ENCODE assay signal across 4 worm cellular contexts in the genomic region with DNA sequence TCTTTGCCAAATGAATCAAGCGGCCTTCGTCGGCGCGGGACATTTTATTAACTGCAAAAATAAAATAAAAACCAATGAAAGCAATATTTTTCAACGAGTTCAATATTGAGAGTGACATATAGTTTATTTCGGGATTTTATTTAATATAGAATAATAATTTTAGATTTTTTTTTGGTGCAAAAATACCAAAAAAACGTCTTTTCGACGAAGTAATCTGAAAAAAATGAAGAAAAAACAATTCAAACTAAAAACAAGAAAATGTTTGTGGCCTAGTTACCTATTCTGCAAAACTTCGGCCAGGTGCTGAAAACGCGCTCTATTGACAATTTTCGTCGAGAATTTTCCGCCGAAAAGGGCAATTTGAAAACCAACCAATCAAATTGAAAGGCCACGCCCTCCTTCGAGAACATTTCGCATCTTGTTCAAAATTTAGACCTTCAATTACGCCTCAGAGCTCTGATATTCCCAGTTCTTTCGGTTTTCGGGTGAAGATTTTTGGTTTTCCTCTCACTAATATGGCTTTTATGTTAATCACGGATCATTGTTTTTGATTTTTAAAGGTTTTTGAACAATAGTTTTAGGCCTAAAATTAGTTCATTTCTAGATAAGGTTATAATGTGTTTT.
A peak's percentile ranks its signal among the peaks of the same experiment; 100 is the strongest.
TF ChIP-seq lines count a peak whose summit lies in the region.

A gene (minus strand): TSS at position 51 of the 624 bp plus-strand sequence.

TF ChIP-seq in whole organism, L2 larva, 48 proteins besides CTCF, POLR2A, EP300 and RAD21 (continues in another document):
- peak; percentile 46 for TF ChIP-seq nhr-12 (tag; optimal IDR thresholded peaks at IDR 0.05; lab: Kevin White, UChicago)
- peak; percentile 75 for TF ChIP-seq nhr-237 (tag; optimal IDR thresholded peaks at IDR 0.05; lab: Kevin White, UChicago)
- TF ChIP-seq sem-4 (tag; optimal IDR thresholded peaks at IDR 0.05; lab: Kevin White, UChicago): peak; percentile 98
- peak; percentile 97 for TF ChIP-seq mab-5 (tag; optimal IDR thresholded peaks at IDR 0.05; lab: Kevin White, UChicago)
- peak; percentile 89 for TF ChIP-seq fos-1 (tag; optimal IDR thresholded peaks at IDR 0.05; lab: Kevin White, UChicago)
- peak; percentile 83 for TF ChIP-seq nhr-77 (tag; optimal IDR thresholded peaks at IDR 0.05; lab: Kevin White, UChicago)
- no peak for TF ChIP-seq elt-3 (tag; optimal IDR thresholded peaks at IDR 0.05; lab: Kevin White, UChicago)
- TF ChIP-seq unc-39 (tag; optimal IDR thresholded peaks at IDR 0.05; lab: Kevin White, UChicago): no peak
- TF ChIP-seq ztf-11 (tag; optimal IDR thresholded peaks at IDR 0.05; lab: Kevin White, UChicago): peak; percentile 68
- no peak for TF ChIP-seq aly-2 (tag; optimal IDR thresholded peaks at IDR 0.05; lab: Kevin White, UChicago)
- peak; percentile 83 for TF ChIP-seq unc-62 (GFP tag; optimal IDR thresholded peaks at IDR 0.05; lab: Kevin White, UChicago)
- peak; percentile 95 for TF ChIP-seq gmeb-1 (tag; optimal IDR thresholded peaks at IDR 0.05; lab: Kevin White, UChicago)
- TF ChIP-seq sma-3 (GFP tag; optimal IDR thresholded peaks at IDR 0.05; lab: Kevin White, UChicago): peak; percentile 99
- TF ChIP-seq Y55F3AM.14 (GFP tag; optimal IDR thresholded peaks at IDR 0.05; lab: Kevin White, UChicago): peak; percentile 94
- TF ChIP-seq nhr-10 (tag; optimal IDR thresholded peaks at IDR 0.05; lab: Kevin White, UChicago): peak; percentile 92
- peak; percentile 98 for TF ChIP-seq ztf-4 (tag; optimal IDR thresholded peaks at IDR 0.05; lab: Kevin White, UChicago)
- peak; percentile 97 for TF ChIP-seq lin-13 (GFP tag; optimal IDR thresholded peaks at IDR 0.05; lab: Kevin White, UChicago)
- no peak for TF ChIP-seq peb-1 (tag; optimal IDR thresholded peaks at IDR 0.05; lab: Kevin White, UChicago)
- peak; percentile 97 to 98 for TF ChIP-seq lsy-2 (tag; optimal IDR thresholded peaks at IDR 0.05; lab: Kevin White, UChicago)
- peak; percentile 93 for TF ChIP-seq zag-1 (tag; optimal IDR thresholded peaks at IDR 0.05; lab: Kevin White, UChicago)
- peak; percentile 68 for TF ChIP-seq lin-39 (tag; optimal IDR thresholded peaks at IDR 0.05; lab: Kevin White, UChicago)

TF ChIP-seq in whole organism, L4 larva, 104 proteins besides CTCF, POLR2A, EP300 and RAD21 (continues in another document):
- TF ChIP-seq nhr-111 (GFP tag; optimal IDR thresholded peaks at IDR 0.05; lab: Kevin White, UChicago) (peak; percentile 54), ceh-28 (tag; optimal IDR thresholded peaks at IDR 0.05; lab: Kevin White, UChicago) (no peak), ama-1 (optimal IDR thresholded peaks at IDR 0.05; lab: Kevin White, UChicago) (peak; percentile 19), ztf-11 (tag; optimal IDR thresholded peaks at IDR 0.05; lab: Kevin White, UChicago) (no peak), nhr-237 (tag; optimal IDR thresholded peaks at IDR 0.05; lab: Kevin White, UChicago) (no peak), ZK546.5 (tag; optimal IDR thresholded peaks at IDR 0.05; lab: Kevin White, UChicago) (peak in 1 of 2 experiments; percentile 62), egl-43 (GFP tag; IDR thresholded peaks at IDR 0.05; lab: Robert Waterston, UW) (peak; percentile 89; the same call in 1 of the 2 replicates), nhr-76 (tag; optimal IDR thresholded peaks at IDR 0.05; lab: Kevin White, UChicago) (peak; percentile 68), vab-7 (GFP tag; IDR thresholded peaks at IDR 0.05; lab: Robert Waterston, UW) (peak; percentile 69), tra-1 (GFP tag; IDR thresholded peaks at IDR 0.05; lab: Robert Waterston, UW) (peak; percentile 98), skn-1 (tag; optimal IDR thresholded peaks at IDR 0.05; lab: Kevin White, UChicago) (no peak), attf-4 (tag; optimal IDR thresholded peaks at IDR 0.05; lab: Kevin White, UChicago) (no peak), zip-11 (GFP tag; IDR thresholded peaks at IDR 0.05; lab: Robert Waterston, UW) (0 out of 2 replicates have a peak, but pooled peaks have one; percentile 31), T26A8.4 (GFP tag; IDR thresholded peaks at IDR 0.05; lab: Robert Waterston, UW) (peak; percentile 97), lin-39 (tag; optimal IDR thresholded peaks at IDR 0.05; lab: Kevin White, UChicago) (no peak), ztf-7 (tag; optimal IDR thresholded peaks at IDR 0.05; lab: Kevin White, UChicago) (peak; percentile 59), F26F4.8 (GFP tag; conservative IDR thresholded peaks at IDR 0.05; lab: Robert Waterston, UW) (no peak), mxl-3 (GFP tag; optimal IDR thresholded peaks at IDR 0.05; lab: Kevin White, UChicago) (peak; percentile 69), lsy-2 (tag; optimal IDR thresholded peaks at IDR 0.05; lab: Kevin White, UChicago) (peak; percentile 93 to 98), Y48G9A.11 (GFP tag; IDR thresholded peaks at IDR 0.05; lab: Robert Waterston, UW) (peak; percentile 92), lin-15B (tag; optimal IDR thresholded peaks at IDR 0.05; lab: Kevin White, UChicago) (peak; percentile 93)

TF ChIP-seq in whole organism, late embryonic, 69 proteins besides CTCF, POLR2A, EP300 and RAD21 (continues in another document):
- peak; percentile 87 for TF ChIP-seq ceh-30 (tag; optimal IDR thresholded peaks at IDR 0.05; lab: Kevin White, UChicago)
- peak; percentile 78 for TF ChIP-seq eyg-1 (tag; optimal IDR thresholded peaks at IDR 0.05; lab: Kevin White, UChicago)
- TF ChIP-seq tbx-7 (tag; optimal IDR thresholded peaks at IDR 0.05; lab: Kevin White, UChicago): peak; percentile 95
- no peak for TF ChIP-seq hlh-13 (GFP tag; optimal IDR thresholded peaks at IDR 0.05; lab: Kevin White, UChicago)
- peak; percentile 25 for TF ChIP-seq K09A11.1 (tag; optimal IDR thresholded peaks at IDR 0.05; lab: Kevin White, UChicago; ENCODE audit: insufficient read depth)
- TF ChIP-seq ets-4 (tag; optimal IDR thresholded peaks at IDR 0.05; lab: Kevin White, UChicago): peak; percentile 94
- TF ChIP-seq mec-3 (tag; optimal IDR thresholded peaks at IDR 0.05; lab: Kevin White, UChicago; ENCODE audit: borderline replicate concordance): peak; percentile 83
- 0 out of 2 replicates have a peak, but pooled peaks have one; percentile 17 for TF ChIP-seq unc-3 (GFP tag; conservative IDR thresholded peaks at IDR 0.05; lab: Robert Waterston, UW)
- TF ChIP-seq unc-3 (tag; optimal IDR thresholded peaks at IDR 0.05; lab: Kevin White, UChicago): peak; percentile 72
- TF ChIP-seq T23F11.4 (GFP tag; optimal IDR thresholded peaks at IDR 0.05; lab: Kevin White, UChicago): no peak
- peak; percentile 30 for TF ChIP-seq fkh-10 (GFP tag; optimal IDR thresholded peaks at IDR 0.05; lab: Kevin White, UChicago)
- no peak for TF ChIP-seq hlh-6 (tag; optimal IDR thresholded peaks at IDR 0.05; lab: Kevin White, UChicago)
- TF ChIP-seq ceh-34 (tag; optimal IDR thresholded peaks at IDR 0.05; lab: Kevin White, UChicago): peak; percentile 88
- TF ChIP-seq ceh-18 (tag; optimal IDR thresholded peaks at IDR 0.05; lab: Kevin White, UChicago): peak; percentile 93
- peak; percentile 72 for TF ChIP-seq zip-5 (tag; optimal IDR thresholded peaks at IDR 0.05; lab: Kevin White, UChicago)
- TF ChIP-seq sdc-2 (tag; optimal IDR thresholded peaks at IDR 0.05; lab: Kevin White, UChicago): peak; percentile 64
- no peak for TF ChIP-seq dmd-4 (tag; optimal IDR thresholded peaks at IDR 0.05; lab: Kevin White, UChicago; ENCODE audit: borderline replicate concordance)
- TF ChIP-seq unc-42 (tag; optimal IDR thresholded peaks at IDR 0.05; lab: Kevin White, UChicago): peak; percentile 96
- TF ChIP-seq unc-55 (GFP tag; optimal IDR thresholded peaks at IDR 0.05; lab: Kevin White, UChicago): peak; percentile 81
- TF ChIP-seq ceh-48 (tag; optimal IDR thresholded peaks at IDR 0.05; lab: Kevin White, UChicago): peak; percentile 12
- peak; percentile 86 for TF ChIP-seq ceh-14 (tag; optimal IDR thresholded peaks at IDR 0.05; lab: Kevin White, UChicago)
- TF ChIP-seq F13H6.1 (tag; optimal IDR thresholded peaks at IDR 0.05; lab: Kevin White, UChicago): peak; percentile 88

TF ChIP-seq in whole organism, mixed stage, embryonic, 35 proteins besides CTCF, POLR2A, EP300 and RAD21 (continues in another document):
- TF ChIP-seq hlh-1 (tag; optimal IDR thresholded peaks at IDR 0.05; lab: Kevin White, UChicago): peak; percentile 72
- TF ChIP-seq elt-3 (tag; optimal IDR thresholded peaks at IDR 0.05; lab: Kevin White, UChicago): peak; percentile 50
- peak; percentile 62 for TF ChIP-seq nhr-2 (tag; optimal IDR thresholded peaks at IDR 0.05; lab: Kevin White, UChicago)
- TF ChIP-seq mab-5 (tag; optimal IDR thresholded peaks at IDR 0.05; lab: Kevin White, UChicago): no peak
- peak; percentile 0 for TF ChIP-seq blmp-1 (tag; optimal IDR thresholded peaks at IDR 0.05; lab: Kevin White, UChicago)
- TF ChIP-seq ces-1 (GFP tag; optimal IDR thresholded peaks at IDR 0.05; lab: Kevin White, UChicago): peak; percentile 99
- no peak for TF ChIP-seq sem-2 (GFP tag; optimal IDR thresholded peaks at IDR 0.05; lab: Kevin White, UChicago)
- peak; percentile 73 for TF ChIP-seq ceh-83 (GFP tag; optimal IDR thresholded peaks at IDR 0.05; lab: Kevin White, UChicago)
- TF ChIP-seq nhr-237 (tag; optimal IDR thresholded peaks at IDR 0.05; lab: Kevin White, UChicago): peak; percentile 97
- peak; percentile 92 for TF ChIP-seq lsy-2 (tag; optimal IDR thresholded peaks at IDR 0.05; lab: Kevin White, UChicago)
- TF ChIP-seq cnd-1 (tag; optimal IDR thresholded peaks at IDR 0.05; lab: Kevin White, UChicago): peak; percentile 65
- no peak for TF ChIP-seq zip-8 (tag; optimal IDR thresholded peaks at IDR 0.05; lab: Kevin White, UChicago)
- peak; percentile 99 for TF ChIP-seq mep-1 (tag; optimal IDR thresholded peaks at IDR 0.05; lab: Kevin White, UChicago)
- peak; percentile 97 for TF ChIP-seq pha-4 (tag; optimal IDR thresholded peaks at IDR 0.05; lab: Kevin White, UChicago)
- peak; percentile 91 for TF ChIP-seq ceh-39 (tag; optimal IDR thresholded peaks at IDR 0.05; lab: Kevin White, UChicago)
- TF ChIP-seq sptf-1 (tag; optimal IDR thresholded peaks at IDR 0.05; lab: Kevin White, UChicago): peak; percentile 83
- TF ChIP-seq unc-120 (tag; optimal IDR thresholded peaks at IDR 0.05; lab: Kevin White, UChicago; ENCODE audit: poor library complexity, severe bottlenecking): peak; percentile 92
- no peak for TF ChIP-seq nhr-12 (tag; optimal IDR thresholded peaks at IDR 0.05; lab: Kevin White, UChicago)
- TF ChIP-seq unc-62 (GFP tag; optimal IDR thresholded peaks at IDR 0.05; lab: Kevin White, UChicago): peak; percentile 92
- TF ChIP-seq mls-2 (tag; optimal IDR thresholded peaks at IDR 0.05; lab: Kevin White, UChicago): peak; percentile 58
- TF ChIP-seq drap-1 (GFP tag; optimal IDR thresholded peaks at IDR 0.05; lab: Kevin White, UChicago): peak; percentile 86
- no peak for TF ChIP-seq flh-1 (GFP tag; optimal IDR thresholded peaks at IDR 0.05; lab: Kevin White, UChicago)
- TF ChIP-seq bed-3 (GFP tag; optimal IDR thresholded peaks at IDR 0.05; lab: Kevin White, UChicago): peak; percentile 56
- no peak for TF ChIP-seq nhr-76 (tag; optimal IDR thresholded peaks at IDR 0.05; lab: Kevin White, UChicago)
- peak; percentile 98 for TF ChIP-seq lin-13 (tag; optimal IDR thresholded peaks at IDR 0.05; lab: Kevin White, UChicago)
- peak; percentile 36 for TF ChIP-seq ztf-11 (tag; optimal IDR thresholded peaks at IDR 0.05; lab: Kevin White, UChicago)
- no peak for TF ChIP-seq M03D4.4 (tag; optimal IDR thresholded peaks at IDR 0.05; lab: Kevin White, UChicago)
